Worm (Caenorhabditis elegans) whole organism, early embryonic: Measurements from ENCODE around the gene inf-1.

Source experiments
- B0310.2 ChIP-seq: sonication (generic microtip); optimal IDR thresholded peaks from 2 replicates; lab custom pipeline; 2016; ENCODE audit warnings: mild to moderate bottlenecking, missing genetic modification characterization, missing compliant biosample characterization
- F13C5.2 ChIP-seq: sonication (generic microtip); optimal IDR thresholded peaks from 2 replicates; lab custom pipeline; 2017; ENCODE audit warnings: mild to moderate bottlenecking, missing genetic modification characterization, inconsistent platforms, missing compliant biosample characterization
- ama-1 ChIP-seq: fragments of 150-350 bp; optimal IDR thresholded peaks from 2 replicates; lab custom pipeline; 2014
- flt-1 ChIP-seq: fragments of 200-800 bp; sonication (Bioruptor generic); IDR thresholded peaks from 2 replicates; pipeline ENCODE4 v1.3.6; 2022; ENCODE audit warnings: missing genetic modification characterization, missing compliant biosample characterization
- hmbx-1 ChIP-seq: sonication (generic microtip); optimal IDR thresholded peaks from 2 replicates; lab custom pipeline; 2016; ENCODE audit warnings: mild to moderate bottlenecking, missing genetic modification characterization, missing compliant biosample characterization
- pes-1 ChIP-seq: fragments of 200-800 bp; sonication (Bioruptor generic); IDR thresholded peaks from 2 replicates; pipeline ENCODE4 v1.3.6; 2022; ENCODE audit warnings: missing genetic modification reagents, missing genetic modification characterization, missing compliant biosample characterization
- tbx-11 ChIP-seq: fragments of 200-800 bp; sonication (Bioruptor generic); IDR thresholded peaks from 2 replicates; pipeline ENCODE4 v1.3.6; 2022; ENCODE audit warnings: missing genetic modification characterization, missing compliant biosample characterization

ce11 chrIII:6912381-6912780 lies 17.6 kb upstream of the inf-1 start, which contains the start of gene pdf-1:
- no peak for TF ChIP-seq ama-1 (lab: Kevin White, UChicago)
- no peak for TF ChIP-seq hmbx-1
- TF ChIP-seq F13C5.2 (tag; lab: Kevin White, UChicago): no peak
- no peak for TF ChIP-seq pes-1
- no peak for TF ChIP-seq flt-1 (GFP tag; lab: Robert Waterston, UW)
- TF ChIP-seq tbx-11 (GFP tag; lab: Robert Waterston, UW): no peak
- no peak for TF ChIP-seq B0310.2 (tag; lab: Kevin White, UChicago)
